Worm (Caenorhabditis elegans): Measurements from ENCODE around the gene dpy-13.

Gene dpy-13

ce11 chrIV:4265224-4265623 lies 29.8 kb downstream of the dpy-13 start, which contains the start of gene F36A4.5:
TSS of gene F36A4.5 (plus strand) at chrIV:4265524.
- TF ChIP-seq ceh-28 (tag; optimal IDR thresholded peaks at IDR 0.05) (no peak), sea-2 (GFP tag; optimal IDR thresholded peaks at IDR 0.05) (no peak), elt-2 (tag; optimal IDR thresholded peaks at IDR 0.05) (no peak), pqm-1 (tag; optimal IDR thresholded peaks at IDR 0.05) (no peak), mdl-1 (tag; optimal IDR thresholded peaks at IDR 0.05) (no peak), nfya-1 (tag; optimal IDR thresholded peaks at IDR 0.05; ENCODE audit: insufficient read depth) (no peak), hmg-11 (tag; optimal IDR thresholded peaks at IDR 0.05) (no peak), mml-1 (tag; optimal IDR thresholded peaks at IDR 0.05) (no peak), ceh-82 (tag; optimal IDR thresholded peaks at IDR 0.05) (no peak), elt-3 (tag; optimal IDR thresholded peaks at IDR 0.05) (no peak), unc-62 (GFP tag; optimal IDR thresholded peaks at IDR 0.05) (no peak)

ce11 chrIV:4265951-4266350 lies 30.5 kb downstream of the dpy-13 start:
- TF ChIP-seq tbx-2 (tag; optimal IDR thresholded peaks at IDR 0.05) = no peak
- TF ChIP-seq lsy-12 (tag; optimal IDR thresholded peaks at IDR 0.05) = no peak
- TF ChIP-seq ceh-9 (tag; optimal IDR thresholded peaks at IDR 0.05) = no peak
- no peak for TF ChIP-seq skn-1 (tag; optimal IDR thresholded peaks at IDR 0.05)
- TF ChIP-seq fos-1 (tag; optimal IDR thresholded peaks at IDR 0.05) = no peak
- no peak for TF ChIP-seq mdl-1 (tag; optimal IDR thresholded peaks at IDR 0.05)
- TF ChIP-seq zag-1 (tag; optimal IDR thresholded peaks at IDR 0.05) = no peak
- TF ChIP-seq unc-39 (tag; optimal IDR thresholded peaks at IDR 0.05) = no peak
- TF ChIP-seq nhr-43 (tag; optimal IDR thresholded peaks at IDR 0.05; ENCODE audit: poor library complexity, severe bottlenecking) = no peak
- no peak for TF ChIP-seq pha-4 (tag; optimal IDR thresholded peaks at IDR 0.05)
- no peak for TF ChIP-seq elt-1 (tag; optimal IDR thresholded peaks at IDR 0.05)
- no peak for TF ChIP-seq pqm-1 (tag; optimal IDR thresholded peaks at IDR 0.05)
- no peak for TF ChIP-seq nhr-237 (tag; optimal IDR thresholded peaks at IDR 0.05)
- no peak for TF ChIP-seq fkh-2 (tag; optimal IDR thresholded peaks at IDR 0.05)
- TF ChIP-seq aly-2 (tag; optimal IDR thresholded peaks at IDR 0.05) = no peak
- no peak for TF ChIP-seq nhr-25 (tag; optimal IDR thresholded peaks at IDR 0.05)
- no peak for TF ChIP-seq ztf-11 (tag; optimal IDR thresholded peaks at IDR 0.05)

DNA sequence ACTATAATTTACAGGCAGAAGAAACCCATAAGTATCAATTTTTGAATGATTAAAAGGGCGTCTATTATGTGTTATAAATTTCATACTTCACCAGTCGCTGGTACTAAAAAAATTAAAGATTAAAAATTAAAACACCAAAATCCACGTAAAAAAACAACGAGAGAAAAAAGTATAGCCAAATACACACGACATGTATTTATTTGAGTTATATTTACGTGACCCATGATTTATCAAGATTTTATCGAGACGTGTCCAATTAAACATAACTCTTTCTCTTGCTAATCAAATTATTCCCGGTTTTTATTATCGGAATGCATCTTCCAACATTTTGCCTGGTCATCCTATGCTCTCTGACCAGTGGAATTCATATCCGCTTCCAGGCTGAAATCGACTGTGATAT lies 31.9 kb downstream of the dpy-13 start, which contains the start of gene F36A4.4:
Gene F36A4.4 (plus strand): TSS at position 301 of the 400 bp plus-strand sequence.
- TF ChIP-seq hmg-11 (tag; optimal IDR thresholded peaks at IDR 0.05) = no peak
- no peak for TF ChIP-seq pha-4 (tag; optimal IDR thresholded peaks at IDR 0.05)
- no peak for TF ChIP-seq jun-1 (tag; optimal IDR thresholded peaks at IDR 0.05)
- TF ChIP-seq ceh-16 (tag; optimal IDR thresholded peaks at IDR 0.05) = no peak
- no peak for TF ChIP-seq snpc-4 (tag; optimal IDR thresholded peaks at IDR 0.05)
- no peak for TF ChIP-seq zag-1 (tag; optimal IDR thresholded peaks at IDR 0.05)
- no peak for TF ChIP-seq nhr-77 (tag; optimal IDR thresholded peaks at IDR 0.05)
- no peak for TF ChIP-seq nhr-11 (tag; optimal IDR thresholded peaks at IDR 0.05)
- no peak for TF ChIP-seq ztf-11 (tag; optimal IDR thresholded peaks at IDR 0.05)
- TF ChIP-seq lin-39 (tag; optimal IDR thresholded peaks at IDR 0.05) = no peak
- no peak for TF ChIP-seq elt-2 (tag; optimal IDR thresholded peaks at IDR 0.05)
- no peak for TF ChIP-seq R02D3.7 (tag; optimal IDR thresholded peaks at IDR 0.05)
- no peak for TF ChIP-seq pqm-1 (tag; optimal IDR thresholded peaks at IDR 0.05)
- TF ChIP-seq mml-1 (tag; optimal IDR thresholded peaks at IDR 0.05) = no peak
- TF ChIP-seq ZK546.5 (tag; optimal IDR thresholded peaks at IDR 0.05) = no peak
- TF ChIP-seq fkh-2 (tag; optimal IDR thresholded peaks at IDR 0.05) = no peak
- no peak for TF ChIP-seq nhr-237 (tag; optimal IDR thresholded peaks at IDR 0.05)

- no peak for TF ChIP-seq nhr-11 (tag; optimal IDR thresholded peaks at IDR 0.05)
- no peak for TF ChIP-seq skn-1 (tag; optimal IDR thresholded peaks at IDR 0.05)
- TF ChIP-seq ceh-16 (tag; optimal IDR thresholded peaks at IDR 0.05) = no peak
- no peak for TF ChIP-seq ceh-28 (tag; optimal IDR thresholded peaks at IDR 0.05)
- TF ChIP-seq lin-39 (tag; optimal IDR thresholded peaks at IDR 0.05) = no peak
- no peak for TF ChIP-seq nhr-25 (tag; optimal IDR thresholded peaks at IDR 0.05)
- TF ChIP-seq elt-2 (tag; optimal IDR thresholded peaks at IDR 0.05) = no peak
Observed at ce11 chrIV:4269308-4269707, 33.9 kb downstream of the dpy-13 start, which contains the start of gene F36A4.3. TSS of gene F36A4.3 (plus strand) at chrIV:4269608.

DNA sequence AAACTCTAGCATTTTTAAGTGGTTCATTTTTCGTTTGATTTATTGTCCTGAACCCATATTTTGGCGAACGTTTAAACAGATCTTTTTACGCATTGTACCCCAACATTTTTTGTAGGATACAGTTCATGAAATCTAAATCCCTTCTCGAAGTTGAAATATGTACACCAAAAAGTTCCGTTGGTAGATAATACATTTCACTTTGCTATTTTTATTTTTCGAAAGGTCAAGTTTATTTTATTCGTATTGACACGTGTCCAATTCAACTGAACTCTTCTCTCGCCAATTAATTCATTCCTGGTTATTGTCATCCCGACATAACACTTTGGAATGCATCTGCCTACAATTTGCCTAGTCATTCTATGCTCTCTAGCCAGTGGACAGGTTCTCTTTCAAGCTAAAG lies 35.5 kb downstream of the dpy-13 start, which contains the start of gene F36A4.2:
Gene F36A4.2 (plus strand): TSS at position 301 of the 400 bp plus-strand sequence.
- TF ChIP-seq lin-15B (tag; optimal IDR thresholded peaks at IDR 0.05) (no peak), ama-1 (optimal IDR thresholded peaks at IDR 0.05) (no peak), jun-1 (tag; optimal IDR thresholded peaks at IDR 0.05) (no peak), ztf-4 (tag; optimal IDR thresholded peaks at IDR 0.05) (no peak), nhr-76 (tag; optimal IDR thresholded peaks at IDR 0.05) (no peak), eor-1 (tag; optimal IDR thresholded peaks at IDR 0.05) (no peak), fkh-2 (tag; optimal IDR thresholded peaks at IDR 0.05) (no peak), egl-27 (tag; optimal IDR thresholded peaks at IDR 0.05) (no peak), nhr-43 (tag; optimal IDR thresholded peaks at IDR 0.05; ENCODE audit: poor library complexity, severe bottlenecking) (no peak), sea-2 (GFP tag; optimal IDR thresholded peaks at IDR 0.05) (no peak), elt-3 (tag; optimal IDR thresholded peaks at IDR 0.05) (no peak), unc-39 (tag; optimal IDR thresholded peaks at IDR 0.05) (no peak), lsy-12 (tag; optimal IDR thresholded peaks at IDR 0.05) (no peak), ceh-9 (tag; optimal IDR thresholded peaks at IDR 0.05) (no peak)
